Worm (Caenorhabditis elegans): ENCODE measurements around the gene sqv-3.

Gene sqv-3

ce11 chrIII:9813146-9813545 is 33.0 kb upstream of the sqv-3 start, which contains the start of gene ZK632.14:
ZK632.14 (plus strand) TSS chrIII:9813446.
- TF ChIP-seq zip-5 (tag; optimal IDR thresholded peaks at IDR 0.05) = no peak
- TF ChIP-seq ceh-9 (tag; optimal IDR thresholded peaks at IDR 0.05) = no peak
- TF ChIP-seq npax-4 (tag; optimal IDR thresholded peaks at IDR 0.05) = no peak
- TF ChIP-seq ceh-34 (tag; optimal IDR thresholded peaks at IDR 0.05) = no peak
- TF ChIP-seq pha-4 (tag; optimal IDR thresholded peaks at IDR 0.05) = no peak
- TF ChIP-seq fax-1 (tag; optimal IDR thresholded peaks at IDR 0.05) = no peak
- TF ChIP-seq che-1 (tag; optimal IDR thresholded peaks at IDR 0.05) = no peak
- TF ChIP-seq ceh-22 (tag; optimal IDR thresholded peaks at IDR 0.05) = no peak
- TF ChIP-seq syd-9 (tag; optimal IDR thresholded peaks at IDR 0.05) = no peak

ce11 chrIII:9808179-9808578 is 28.0 kb upstream of the sqv-3 start, which contains the start of gene gtap-2:
gtap-2 (plus strand) TSS chrIII:9808544.
- TF ChIP-seq fax-1 (tag; optimal IDR thresholded peaks at IDR 0.05) (peak; percentile 48), ceh-48 (tag; optimal IDR thresholded peaks at IDR 0.05) (no peak), hlh-8 (tag; optimal IDR thresholded peaks at IDR 0.05) (peak; percentile 70), hlh-13 (GFP tag; optimal IDR thresholded peaks at IDR 0.05) (no peak), unc-3 (GFP tag; conservative IDR thresholded peaks at IDR 0.05) (no peak), unc-3 (tag; optimal IDR thresholded peaks at IDR 0.05) (no peak), ceh-2 (tag; optimal IDR thresholded peaks at IDR 0.05) (peak; percentile 65), fkh-10 (GFP tag; optimal IDR thresholded peaks at IDR 0.05) (no peak), rnt-1 (tag; optimal IDR thresholded peaks at IDR 0.05) (no peak), pax-1 (tag; optimal IDR thresholded peaks at IDR 0.05) (no peak), K09A11.1 (tag; optimal IDR thresholded peaks at IDR 0.05; ENCODE audit: insufficient read depth) (no peak), ceh-14 (tag; optimal IDR thresholded peaks at IDR 0.05) (peak; percentile 5), ets-4 (tag; optimal IDR thresholded peaks at IDR 0.05) (peak; percentile 54), elt-2 (tag; optimal IDR thresholded peaks at IDR 0.05) (peak; percentile 45), C08G9.2 (tag; optimal IDR thresholded peaks at IDR 0.05) (no peak), syd-9 (tag; optimal IDR thresholded peaks at IDR 0.05) (no peak), ceh-31 (tag; optimal IDR thresholded peaks at IDR 0.05) (peak; percentile 68), tbx-7 (tag; optimal IDR thresholded peaks at IDR 0.05) (peak; percentile 50), tbx-2 (tag; optimal IDR thresholded peaks at IDR 0.05) (peak; percentile 77), zip-5 (tag; optimal IDR thresholded peaks at IDR 0.05) (peak; percentile 73), F13H6.1 (tag; optimal IDR thresholded peaks at IDR 0.05) (no peak), unc-86 (tag; optimal IDR thresholded peaks at IDR 0.05) (peak; percentile 16), sox-2 (GFP tag; IDR thresholded peaks at IDR 0.05) (no peak)

ce11 chrIII:9807560-9808046 is 27.4 kb upstream of the sqv-3 start:
- TF ChIP-seq hlh-30 (tag; optimal IDR thresholded peaks at IDR 0.05; ENCODE audit: insufficient read depth) = peak; percentile 17
- no peak for TF ChIP-seq hlh-15 (tag; optimal IDR thresholded peaks at IDR 0.05)

- TF ChIP-seq pha-4 (tag; optimal IDR thresholded peaks at IDR 0.05) (no peak), ceh-45 (GFP tag; IDR thresholded peaks at IDR 0.05) (no peak), dve-1 (tag; optimal IDR thresholded peaks at IDR 0.05) (no peak), hlh-15 (tag; optimal IDR thresholded peaks at IDR 0.05) (no peak), nhr-11 (tag; optimal IDR thresholded peaks at IDR 0.05) (no peak), ceh-2 (tag; optimal IDR thresholded peaks at IDR 0.05) (no peak), pqm-1 (tag; optimal IDR thresholded peaks at IDR 0.05) (no peak), elt-4 (tag; optimal IDR thresholded peaks at IDR 0.05) (no peak), madf-2 (tag; optimal IDR thresholded peaks at IDR 0.05) (no peak), rnt-1 (tag; optimal IDR thresholded peaks at IDR 0.05) (no peak), tbx-7 (tag; optimal IDR thresholded peaks at IDR 0.05) (no peak), C38D4.7 (GFP tag; optimal IDR thresholded peaks at IDR 0.05) (no peak), hlh-13 (GFP tag; optimal IDR thresholded peaks at IDR 0.05) (no peak)
These were observed 26.9 kb upstream of the sqv-3 start, which contains the start of gene ZK632.4 for ce11 chrIII:9806968-9807559. ZK632.4 (minus strand) TSS chrIII:9807454.
